Fruit fly (Drosophila melanogaster): ENCODE measurements around the gene Arr2.

Arr2 gene

dm6 chr3L:8683773-8684172 lies 35.0 kb upstream of the Arr2 start (continued):
- 0 out of 2 replicates have a peak, but pooled peaks have one; percentile 19 for TF ChIP-seq sim (GFP tag; IDR thresholded peaks at IDR 0.05)
- TF ChIP-seq CG3163 (GFP tag; optimal IDR thresholded peaks at IDR 0.05): no peak
- no peak for TF ChIP-seq CG5245 (GFP tag; optimal IDR thresholded peaks at IDR 0.05)
- no peak for TF ChIP-seq tin (GFP tag; optimal IDR thresholded peaks at IDR 0.05)
- TF ChIP-seq Dek (tag; optimal IDR thresholded peaks at IDR 0.05): no peak
- TF ChIP-seq CG7372 (GFP tag; IDR thresholded peaks at IDR 0.05): no peak
- TF ChIP-seq CG4854 (GFP tag; optimal IDR thresholded peaks at IDR 0.05): no peak
- TF ChIP-seq amos (GFP tag; IDR thresholded peaks at IDR 0.05; ENCODE audit: partially characterized antibody): no peak
- no peak for TF ChIP-seq ftz-f1 (GFP tag; optimal IDR thresholded peaks at IDR 0.05)
- TF ChIP-seq ems (GFP tag; optimal IDR thresholded peaks at IDR 0.05): no peak
- no peak for TF ChIP-seq Gsc (GFP tag; IDR thresholded peaks at IDR 0.05)
- TF ChIP-seq CG43689 (GFP tag; IDR thresholded peaks at IDR 0.05): no peak
- TF ChIP-seq CG33213 (GFP tag; optimal IDR thresholded peaks at IDR 0.05): no peak
- peak; percentile 49; the same call in 1 of the 2 replicates for TF ChIP-seq HLH3B (GFP tag; IDR thresholded peaks at IDR 0.05)
- TF ChIP-seq CG4360 (GFP tag; IDR thresholded peaks at IDR 0.05): no peak
- TF ChIP-seq fd96Cb (tag; optimal IDR thresholded peaks at IDR 0.05): no peak
- TF ChIP-seq Dip2 (GFP tag; IDR thresholded peaks at IDR 0.05): no peak
- no peak for TF ChIP-seq sc (optimal IDR thresholded peaks at IDR 0.05)
- TF ChIP-seq sc (GFP tag; optimal IDR thresholded peaks at IDR 0.05): no peak
- TF ChIP-seq dmrt11E (tag; optimal IDR thresholded peaks at IDR 0.05): no peak
- no peak for TF ChIP-seq gsb (GFP tag; IDR thresholded peaks at IDR 0.05)
- TF ChIP-seq Rx (GFP tag; IDR thresholded peaks at IDR 0.05): no peak
- no peak for TF ChIP-seq NC2α (GFP tag; optimal IDR thresholded peaks at IDR 0.05)
- no peak for TF ChIP-seq CG10267 (tag; optimal IDR thresholded peaks at IDR 0.05)
- TF ChIP-seq Ada2b (GFP tag; IDR thresholded peaks at IDR 0.05): no peak
- TF ChIP-seq Hr3 (GFP tag; optimal IDR thresholded peaks at IDR 0.05): no peak
- no peak for TF ChIP-seq peb (GFP tag; IDR thresholded peaks at IDR 0.05)
- peak; percentile 6 for TF ChIP-seq CG1233 (GFP tag; optimal IDR thresholded peaks at IDR 0.05)
- TF ChIP-seq CG1602 (GFP tag; optimal IDR thresholded peaks at IDR 0.05): no peak
- 0 out of 2 replicates have a peak, but pooled peaks have one; percentile 8 for TF ChIP-seq Adf1 (GFP tag; IDR thresholded peaks at IDR 0.05)
- TF ChIP-seq CG6791 (GFP tag; IDR thresholded peaks at IDR 0.05; ENCODE audit: partially characterized antibody): no peak
- TF ChIP-seq Hmr (GFP tag; optimal IDR thresholded peaks at IDR 0.05): peak; percentile 47
- no peak for TF ChIP-seq ewg (GFP tag; optimal IDR thresholded peaks at IDR 0.05)
- TF ChIP-seq Awh (GFP tag; IDR thresholded peaks at IDR 0.05): no peak
- TF ChIP-seq gce (GFP tag; IDR thresholded peaks at IDR 0.05): 0 out of 3 replicates have a peak, but pooled peaks have one; percentile 28
- TF ChIP-seq CG15514 (GFP tag; optimal IDR thresholded peaks at IDR 0.05): peak; percentile 32
- no peak for TF ChIP-seq CG17361 (GFP tag; IDR thresholded peaks at IDR 0.05)
- no peak for TF ChIP-seq CG9609 (GFP tag; optimal IDR thresholded peaks at IDR 0.05)
- peak; percentile 2 for TF ChIP-seq HHEX (GFP tag; optimal IDR thresholded peaks at IDR 0.05)
- TF ChIP-seq CG10431 (GFP tag; optimal IDR thresholded peaks at IDR 0.05): no peak
- TF ChIP-seq Ets97D (GFP tag; optimal IDR thresholded peaks at IDR 0.05): no peak
- TF ChIP-seq sr (GFP tag; IDR thresholded peaks at IDR 0.05): 0 out of 3 replicates have a peak, but pooled peaks have one; percentile 8
- no peak for TF ChIP-seq zen2 (GFP tag; IDR thresholded peaks at IDR 0.05; ENCODE audit: partially characterized antibody)
- no peak for TF ChIP-seq salm (tag; optimal IDR thresholded peaks at IDR 0.05)
- no peak for TF ChIP-seq Eip74EF (GFP tag; optimal IDR thresholded peaks at IDR 0.05)
- TF ChIP-seq gcm (GFP tag; optimal IDR thresholded peaks at IDR 0.05): no peak
- no peak for TF ChIP-seq CG2120 (GFP tag; optimal IDR thresholded peaks at IDR 0.05)
- 0 out of 2 replicates have a peak, but pooled peaks have one; percentile 27 for TF ChIP-seq toy (GFP tag; IDR thresholded peaks at IDR 0.05)
- TF ChIP-seq CG12299 (tag; optimal IDR thresholded peaks at IDR 0.05): no peak
- no peak for TF ChIP-seq CG2202 (tag; optimal IDR thresholded peaks at IDR 0.05)
- peak; percentile 2 for TF ChIP-seq bab2 (GFP tag; optimal IDR thresholded peaks at IDR 0.05)
- TF ChIP-seq ase (GFP tag; IDR thresholded peaks at IDR 0.05): no peak

All from whole organism, embryonic.